Worm (Caenorhabditis elegans) whole organism, early embryonic: Measurements from ENCODE around the gene C28D4.10.
"Not testable (repeated sequence)": the region's sequence is repeated elsewhere in the genome, so short reads cannot be mapped to it uniquely, and the experiment has no call there.

ENCODE experiments used
- B0310.2 ChIP-seq: sonication (generic microtip); optimal IDR thresholded peaks from 2 replicates; lab custom pipeline; 2016; ENCODE audit warnings: mild to moderate bottlenecking, missing genetic modification characterization, missing compliant biosample characterization
- F13C5.2 ChIP-seq: sonication (generic microtip); optimal IDR thresholded peaks from 2 replicates; lab custom pipeline; 2017; ENCODE audit warnings: mild to moderate bottlenecking, missing genetic modification characterization, inconsistent platforms, missing compliant biosample characterization
- aly-1 ChIP-seq: sonication (generic microtip); optimal IDR thresholded peaks from 2 replicates; lab custom pipeline; 2016; ENCODE audit warnings: missing genetic modification characterization, missing compliant biosample characterization
- ama-1 ChIP-seq: fragments of 150-350 bp; optimal IDR thresholded peaks from 2 replicates; lab custom pipeline; 2014
- ceh-13 ChIP-seq: fragments of 200-800 bp; sonication (Bioruptor generic); optimal IDR thresholded peaks from 2 replicates; lab custom pipeline; 2018; ENCODE audit warnings: mild to moderate bottlenecking, missing genetic modification characterization, missing compliant biosample characterization
- ceh-36 ChIP-seq: sonication (generic microtip); optimal IDR thresholded peaks from 2 replicates; lab custom pipeline; 2016; ENCODE audit warnings: missing genetic modification characterization, inconsistent platforms, missing compliant biosample characterization
- ets-7 ChIP-seq: sonication (generic microtip); optimal IDR thresholded peaks from 2 replicates; lab custom pipeline; 2016; ENCODE audit warnings: missing genotype, missing genetic modification characterization, missing compliant biosample characterization
- flt-1 ChIP-seq: fragments of 200-800 bp; sonication (Bioruptor generic); IDR thresholded peaks from 2 replicates; pipeline ENCODE4 v1.3.6; 2022; ENCODE audit warnings: missing genetic modification characterization, missing compliant biosample characterization
- hmbx-1 ChIP-seq: sonication (generic microtip); optimal IDR thresholded peaks from 2 replicates; lab custom pipeline; 2016; ENCODE audit warnings: mild to moderate bottlenecking, missing genetic modification characterization, missing compliant biosample characterization
- hmg-4 ChIP-seq: fragments of 200-800 bp; sonication (Bioruptor generic); optimal IDR thresholded peaks from 2 replicates; lab custom pipeline; 2018; ENCODE audit warnings: mild to moderate bottlenecking, missing genetic modification characterization, missing compliant biosample characterization
- hnd-1 ChIP-seq: sonication (generic microtip); optimal IDR thresholded peaks from 2 replicates; lab custom pipeline; 2016; ENCODE audit warnings: missing genetic modification characterization, missing compliant biosample characterization
- pes-1 ChIP-seq: fragments of 200-800 bp; sonication (Bioruptor generic); IDR thresholded peaks from 2 replicates; pipeline ENCODE4 v1.3.6; 2022; ENCODE audit warnings: missing genetic modification reagents, missing genetic modification characterization, missing compliant biosample characterization
- scrt-1 ChIP-seq: fragments of 200-800 bp; sonication (Bioruptor generic); IDR thresholded peaks from 2 replicates; pipeline ENCODE4 v1.3.6; 2022; ENCODE audit warnings: missing genetic modification characterization, missing compliant biosample characterization
- sea-1 ChIP-seq: fragments of 200-800 bp; sonication (Bioruptor generic); conservative IDR thresholded peaks from 2 replicates; pipeline ENCODE4 v1.3.6; 2022; ENCODE audit warnings: missing genetic modification characterization, missing compliant biosample characterization
- tbx-11 ChIP-seq: fragments of 200-800 bp; sonication (Bioruptor generic); IDR thresholded peaks from 2 replicates; pipeline ENCODE4 v1.3.6; 2022; ENCODE audit warnings: missing genetic modification characterization, missing compliant biosample characterization
- tbx-37 ChIP-seq: fragments of 200-800 bp; sonication (Bioruptor generic); conservative IDR thresholded peaks from 2 replicates; pipeline ENCODE4 v1.3.6; 2022; ENCODE audit warnings: missing genetic modification reagents, missing genetic modification characterization, missing compliant biosample characterization
- tra-4 ChIP-seq: sonication (generic microtip); optimal IDR thresholded peaks from 2 replicates; lab custom pipeline; 2017; ENCODE audit warnings: missing genetic modification characterization, missing compliant biosample characterization

The C28D4.10 gene

ce11 chrIV:9737204-9737790 lies 997 bp upstream of the C28D4.10 start, which contains the start of gene cka-1:
TSS of gene cka-1 (minus strand) at chrIV:9737621.
- TF ChIP-seq ets-7 (tag; lab: Kevin White, UChicago) = no peak
- no peak for TF ChIP-seq hnd-1 (tag; lab: Kevin White, UChicago)
- no peak for TF ChIP-seq tra-4 (tag; lab: Kevin White, UChicago)
- TF ChIP-seq hmg-4 (GFP tag; lab: Kevin White, UChicago) = no peak
- TF ChIP-seq aly-1 = no peak

ce11 chrIV:9739001-9739400 lies 707 bp downstream of the C28D4.10 start:
- TF ChIP-seq ceh-13 (GFP tag; lab: Kevin White, UChicago) (no peak), sea-1 (GFP tag; lab: Robert Waterston, UW) (no peak), tra-4 (tag; lab: Kevin White, UChicago) (no peak), hmbx-1 (tag; lab: Kevin White, UChicago) (no peak), hnd-1 (tag; lab: Kevin White, UChicago) (no peak), tbx-11 (no peak), tbx-37 (GFP tag; lab: Robert Waterston, UW) (no peak), scrt-1 (GFP tag; lab: Robert Waterston, UW) (no peak), F13C5.2 (tag; lab: Kevin White, UChicago) (no peak), B0310.2 (tag; lab: Kevin White, UChicago) (no peak), aly-1 (no peak), flt-1 (GFP tag; lab: Robert Waterston, UW) (no peak), pes-1 (no peak), ceh-36 (no peak), hmg-4 (GFP tag; lab: Kevin White, UChicago) (no peak), ets-7 (tag; lab: Kevin White, UChicago) (no peak), ama-1 (lab: Kevin White, UChicago) (no peak)

- TF ChIP-seq pes-1; ceh-13 (GFP tag; lab: Kevin White, UChicago); ama-1 (lab: Kevin White, UChicago): not testable (repeated sequence)
These were observed 2.7 kb downstream of the C28D4.10 start, which contains the start of gene gln-6 for ce11 chrIV:9740851-9741549. TSS of gene gln-6 (minus strand) at chrIV:9740901.

- TF ChIP-seq tra-4 (tag; lab: Kevin White, UChicago) (no peak), scrt-1 (GFP tag; lab: Robert Waterston, UW) (no peak), B0310.2 (tag; lab: Kevin White, UChicago) (no peak), ets-7 (tag; lab: Kevin White, UChicago) (no peak), hmg-4 (GFP tag; lab: Kevin White, UChicago) (no peak)
These were observed 4.6 kb downstream of the C28D4.10 start, which contains the start of gene C28D4.7 for ce11 chrIV:9742883-9743282. TSS of gene C28D4.7 (minus strand) at chrIV:9743147.

ce11 chrIV:9744905-9745304 lies 6.6 kb downstream of the C28D4.10 start, which contains the start of gene C28D4.4:
TSS of gene C28D4.4 (minus strand) at chrIV:9745005.
- TF ChIP-seq ceh-13 (GFP tag; lab: Kevin White, UChicago) = no peak
- no peak for TF ChIP-seq tra-4 (tag; lab: Kevin White, UChicago)
- TF ChIP-seq pes-1 = no peak
- TF ChIP-seq ama-1 (lab: Kevin White, UChicago) = no peak
- TF ChIP-seq aly-1 = no peak
- TF ChIP-seq B0310.2 (tag; lab: Kevin White, UChicago) = no peak
- TF ChIP-seq tbx-37 (GFP tag; lab: Robert Waterston, UW) = no peak
- TF ChIP-seq tbx-11 = no peak

ce11 chrIV:9746762-9747161 lies 8.5 kb downstream of the C28D4.10 start, which contains the start of gene C28D4.5:
TSS of gene C28D4.5 (minus strand) at chrIV:9746862.
- TF ChIP-seq hmbx-1 (tag; lab: Kevin White, UChicago) (no peak), tbx-37 (GFP tag; lab: Robert Waterston, UW) (no peak), ceh-36 (no peak), hmg-4 (GFP tag; lab: Kevin White, UChicago) (no peak), aly-1 (no peak)

- no peak for TF ChIP-seq tbx-11
- no peak for TF ChIP-seq ceh-36
- no peak for TF ChIP-seq flt-1 (GFP tag; lab: Robert Waterston, UW)
- no peak for TF ChIP-seq sea-1 (GFP tag; lab: Robert Waterston, UW)
- TF ChIP-seq ama-1 (lab: Kevin White, UChicago) = no peak
- TF ChIP-seq ets-7 (tag; lab: Kevin White, UChicago) = no peak
- TF ChIP-seq aly-1 = no peak
- TF ChIP-seq hnd-1 (tag; lab: Kevin White, UChicago) = no peak
- TF ChIP-seq tra-4 (tag; lab: Kevin White, UChicago) = no peak
- no peak for TF ChIP-seq B0310.2 (tag; lab: Kevin White, UChicago)
- TF ChIP-seq pes-1 = no peak
- TF ChIP-seq ceh-13 (GFP tag; lab: Kevin White, UChicago) = no peak
These were observed 10.0 kb downstream of the C28D4.10 start, which contains the start of gene C28D4.8 for ce11 chrIV:9748342-9748741. TSS of gene C28D4.8 (minus strand) at chrIV:9748442.

ce11 chrIV:9755713-9756112 lies 17.4 kb downstream of the C28D4.10 start:
- TF ChIP-seq tbx-11 (no peak), B0310.2 (tag; lab: Kevin White, UChicago) (no peak), hnd-1 (tag; lab: Kevin White, UChicago) (no peak), flt-1 (GFP tag; lab: Robert Waterston, UW) (no peak), F13C5.2 (tag; lab: Kevin White, UChicago) (no peak)
